Fruit fly (Drosophila melanogaster) whole organism, embryonic: Measurements from ENCODE around the gene GstT4.

ENCODE experiments used
- Awh ChIP-seq: fragments of 200-800 bp; sonication (Bioruptor generic); IDR thresholded peaks from 2 replicates; pipeline ENCODE4, ENCODE4 v1.3.6; 2022; ENCODE audit warnings: missing biosample characterization, missing genetic modification characterization
- B-H1 ChIP-seq: fragments of 200-800 bp; sonication (Bioruptor generic); IDR thresholded peaks from 3 replicates; pipeline ENCODE4 v1.3.6; 2022; ENCODE audit warnings: missing biosample characterization, missing genetic modification characterization
- B-H2 ChIP-seq: fragments of 200-800 bp; sonication (Bioruptor generic); optimal IDR thresholded peaks from 2 replicates; lab custom pipeline; 2018; ENCODE audit warnings: missing biosample characterization, mild to moderate bottlenecking, missing genetic modification characterization
- C15 ChIP-seq: fragments of 200-800 bp; sonication (Bioruptor generic); IDR thresholded peaks from 3 replicates; pipeline ENCODE4 v1.3.6; 2022; ENCODE audit warnings: missing biosample characterization, missing genetic modification characterization
- CG10274 ChIP-seq: fragments of 200-800 bp; sonication (Bioruptor generic); optimal IDR thresholded peaks from 3 replicates; lab custom pipeline; 2017; ENCODE audit warnings: missing biosample characterization, mild to moderate bottlenecking, missing genetic modification characterization
- CG11696 ChIP-seq: fragments of 200-800 bp; sonication (Bioruptor generic); IDR thresholded peaks from 2 replicates; pipeline ENCODE4 v1.3.6; 2022; ENCODE audit warnings: missing biosample characterization, missing genetic modification characterization
- CG12104 ChIP-seq: fragments of 200-800 bp; sonication (Bioruptor generic); optimal IDR thresholded peaks from 3 replicates; lab custom pipeline; 2016; ENCODE audit warnings: missing biosample characterization, missing genetic modification characterization
- CG12659 ChIP-seq: fragments of 200-800 bp; sonication (Bioruptor generic); optimal IDR thresholded peaks from 3 replicates; lab custom pipeline; 2017; ENCODE audit warnings: mild to moderate bottlenecking, missing biosample characterization, missing genetic modification reagents, missing genetic modification characterization
- CG13424 ChIP-seq: fragments of 200-800 bp; sonication (Bioruptor generic); optimal IDR thresholded peaks from 2 replicates; lab custom pipeline; 2019; ENCODE audit warnings: missing biosample characterization, mild to moderate bottlenecking, missing genetic modification characterization, moderate library complexity
- CG14441 ChIP-seq: fragments of 200-800 bp; sonication (Bioruptor generic); IDR thresholded peaks from 2 replicates; pipeline ENCODE4 v1.3.6; 2022; ENCODE audit warnings: missing biosample characterization, missing genetic modification characterization
- CG14667 ChIP-seq: fragments of 200-800 bp; sonication (Bioruptor generic); IDR thresholded peaks from 2 replicates; pipeline ENCODE4 v1.3.6; 2022; ENCODE audit warnings: missing biosample characterization, missing genetic modification characterization
- CG15514 ChIP-seq: fragments of 200-800 bp; sonication (Bioruptor generic); optimal IDR thresholded peaks from 3 replicates; lab custom pipeline; 2017; ENCODE audit warnings: missing biosample characterization, missing genetic modification characterization, mild to moderate bottlenecking, moderate library complexity, missing genetic modification reagents
- CG17802 ChIP-seq: fragments of 200-800 bp; sonication (Bioruptor generic); optimal IDR thresholded peaks from 2 replicates; lab custom pipeline; 2018; ENCODE audit warnings: missing biosample characterization, mild to moderate bottlenecking, missing genetic modification characterization, moderate library complexity
- CG1792 ChIP-seq: fragments of 200-800 bp; sonication (Bioruptor generic); optimal IDR thresholded peaks from 2 replicates; lab custom pipeline; 2016; ENCODE audit warnings: missing biosample characterization, missing genetic modification characterization
- CG18262 ChIP-seq: fragments of 200-800 bp; optimal IDR thresholded peaks from 3 replicates; lab custom pipeline; 2019; ENCODE audit warnings: missing biosample characterization, mild to moderate bottlenecking, missing genetic modification characterization, moderate library complexity
- CG1832 ChIP-seq: fragments of 200-800 bp; sonication (Bioruptor generic); optimal IDR thresholded peaks from 2 replicates; lab custom pipeline; 2017; ENCODE audit warnings: missing biosample characterization, mild to moderate bottlenecking, missing genetic modification characterization, inconsistent platforms
- CG33213 ChIP-seq: fragments of 200-800 bp; sonication (Bioruptor generic); optimal IDR thresholded peaks from 3 replicates; lab custom pipeline; 2016; ENCODE audit warnings: missing biosample characterization, missing genetic modification characterization
- CG6765 ChIP-seq: fragments of 200-800 bp; sonication (Bioruptor generic); optimal IDR thresholded peaks from 3 replicates; lab custom pipeline; 2017; ENCODE audit warnings: missing biosample characterization, mild to moderate bottlenecking, missing genetic modification characterization
- CG8478 ChIP-seq: fragments of >200 bp; optimal IDR thresholded peaks from 2 replicates; lab custom pipeline; 2018
- CG8924 ChIP-seq: fragments of 200-800 bp; optimal IDR thresholded peaks from 3 replicates; lab custom pipeline; 2019; ENCODE audit warnings: missing biosample characterization, mild to moderate bottlenecking, missing genetic modification characterization, moderate library complexity
- CG9215 ChIP-seq: fragments of 200-800 bp; sonication (Bioruptor generic); IDR thresholded peaks from 2 replicates; pipeline ENCODE4 v1.3.6; 2022; ENCODE audit warnings: missing biosample characterization, missing genetic modification characterization
- Chrac-16 ChIP-seq: fragments of 200-800 bp; sonication (Bioruptor generic); optimal IDR thresholded peaks from 3 replicates; lab custom pipeline; 2016; ENCODE audit warnings: missing biosample characterization, missing genetic modification characterization
- D ChIP-seq, 2 experiments: fragments of 200-800 bp in 1 of 2; fragments of >200 bp in 1 of 2; sonication (Bioruptor generic) in 1 of 2; optimal IDR thresholded peaks; 2 replicates in 1 of 2; 3 replicates in 1 of 2; lab custom pipeline; 2017; ENCODE audit warnings: mild to moderate bottlenecking in 1 of 2, missing biosample characterization in 1 of 2, missing genetic modification characterization in 1 of 2, missing genetic modification reagents in 1 of 2
- D19A ChIP-seq: fragments of 200-800 bp; optimal IDR thresholded peaks from 3 replicates; lab custom pipeline; 2019; ENCODE audit warnings: missing biosample characterization, mild to moderate bottlenecking, missing genetic modification characterization, moderate library complexity
- Dref ChIP-seq: fragments of 200-800 bp; sonication (Bioruptor generic); IDR thresholded peaks from 2 replicates; pipeline ENCODE4 v1.3.6; 2022; ENCODE audit warnings: missing biosample characterization, missing genetic modification characterization
- Drgx ChIP-seq: fragments of 200-800 bp; sonication (Bioruptor generic); IDR thresholded peaks from 2 replicates; pipeline ENCODE4 v1.3.6; 2022; ENCODE audit warnings: missing biosample characterization, missing genetic modification characterization
- Jarid2 ChIP-seq: fragments of 200-800 bp; sonication (Bioruptor generic); optimal IDR thresholded peaks from 3 replicates; lab custom pipeline; 2017; ENCODE audit warnings: mild to moderate bottlenecking, missing biosample characterization, missing genetic modification reagents, missing genetic modification characterization
- Stat92E ChIP-seq, 3 experiments: fragments of >200 bp in 2 of 3; fragments of 200-800 bp in 1 of 3; sonication (Bioruptor generic) in 1 of 3; optimal IDR thresholded peaks; 2 replicates each; lab custom pipeline; 2017 to 2019; ENCODE audit warnings: missing biosample characterization in 3 of 3, missing genetic modification characterization in 3 of 3, mild to moderate bottlenecking in 1 of 3, moderate library complexity in 1 of 3
- aop ChIP-seq: fragments of 200-800 bp; sonication (Bioruptor generic); IDR thresholded peaks from 2 replicates; pipeline ENCODE4 v1.3.6; 2022; ENCODE audit warnings: missing biosample characterization, missing genetic modification characterization
- ap ChIP-seq: fragments of 200-800 bp; sonication (Bioruptor generic); IDR thresholded peaks from 2 replicates; pipeline ENCODE4 v1.3.6; 2022; ENCODE audit warnings: missing biosample characterization, missing genetic modification characterization
- ase ChIP-seq: fragments of 200-800 bp; sonication (Bioruptor generic); IDR thresholded peaks from 3 replicates; pipeline ENCODE4 v1.3.6; 2022; ENCODE audit warnings: missing biosample characterization, missing genetic modification characterization
- bab2 ChIP-seq: fragments of 200-800 bp; sonication (Bioruptor generic); optimal IDR thresholded peaks from 2 replicates; lab custom pipeline; 2016; ENCODE audit warnings: missing biosample characterization, missing genetic modification characterization
- btn ChIP-seq: fragments of 200-800 bp; sonication (Bioruptor generic); optimal IDR thresholded peaks from 2 replicates; lab custom pipeline; 2016; ENCODE audit warnings: missing biosample characterization, missing genetic modification characterization
- dati ChIP-seq: fragments of 200-800 bp; sonication (Bioruptor generic); IDR thresholded peaks from 2 replicates; pipeline ENCODE4 v1.3.6; 2022; ENCODE audit warnings: missing biosample characterization, missing genetic modification characterization
- en ChIP-seq: fragments of 200-800 bp; sonication (Bioruptor generic); optimal IDR thresholded peaks from 2 replicates; lab custom pipeline; 2016; ENCODE audit warnings: missing biosample characterization, missing genetic modification characterization
- ewg ChIP-seq: fragments of 200-800 bp; sonication (Bioruptor generic); optimal IDR thresholded peaks from 3 replicates; lab custom pipeline; 2017; ENCODE audit warnings: mild to moderate bottlenecking, missing biosample characterization, missing genetic modification reagents, missing genetic modification characterization
- fru ChIP-seq: fragments of >200 bp; optimal IDR thresholded peaks from 2 replicates; lab custom pipeline; 2017
- gce ChIP-seq: fragments of 200-800 bp; sonication (Bioruptor generic); IDR thresholded peaks from 3 replicates; pipeline ENCODE4 v1.3.6; 2022; ENCODE audit warnings: missing biosample characterization, missing genetic modification characterization
- hbn ChIP-seq: fragments of 200-800 bp; sonication (Bioruptor generic); IDR thresholded peaks from 2 replicates; pipeline ENCODE4 v1.3.6; 2022; ENCODE audit warnings: missing biosample characterization, missing genetic modification characterization; ENCODE audit not compliant: partially characterized antibody
- kah ChIP-seq: fragments of 200-800 bp; sonication (Bioruptor generic); optimal IDR thresholded peaks from 2 replicates; lab custom pipeline; 2018; ENCODE audit warnings: missing biosample characterization, mild to moderate bottlenecking, missing genetic modification characterization
- kay ChIP-seq: fragments of 200-800 bp; sonication (Bioruptor generic); optimal IDR thresholded peaks from 2 replicates; lab custom pipeline; 2016; ENCODE audit warnings: missing biosample characterization, missing genetic modification characterization
- maf-S ChIP-seq: fragments of 200-800 bp; sonication (Bioruptor generic); optimal IDR thresholded peaks from 2 replicates; lab custom pipeline; 2016; ENCODE audit warnings: missing biosample characterization, missing genetic modification characterization
- prd ChIP-seq, 3 experiments: fragments of >200 bp in 2 of 3; fragments of 200-800 bp in 1 of 3; sonication (Bioruptor generic) in 1 of 3; optimal IDR thresholded peaks in 2 of 3; IDR thresholded peaks in 1 of 3; 2 replicates in 2 of 3; 3 replicates in 1 of 3; pipeline versions ENCODE4 v1.3.6 to Lab custom; 2017 to 2022; ENCODE audit warnings: missing biosample characterization in 1 of 3, missing genetic modification characterization in 1 of 3
- rib ChIP-seq: fragments of 200-800 bp; sonication (Bioruptor generic); IDR thresholded peaks from 2 replicates; pipeline ENCODE4 v1.3.6; 2022; ENCODE audit warnings: missing biosample characterization, missing genetic modification characterization
- row ChIP-seq: fragments of 200-800 bp; sonication (Bioruptor generic); IDR thresholded peaks from 3 replicates; pipeline ENCODE4 v1.3.6; 2022; ENCODE audit warnings: missing biosample characterization, missing genetic modification characterization
- sim ChIP-seq: fragments of 200-800 bp; sonication (Bioruptor generic); IDR thresholded peaks from 2 replicates; pipeline ENCODE4 v1.3.6; 2022; ENCODE audit warnings: missing biosample characterization, missing genetic modification characterization
- sisA ChIP-seq: fragments of 200-800 bp; sonication (Bioruptor generic); IDR thresholded peaks from 2 replicates; pipeline ENCODE4 v1.3.6; 2022; ENCODE audit warnings: missing biosample characterization, missing genetic modification characterization
- sob ChIP-seq: fragments of 200-800 bp; sonication (Bioruptor generic); IDR thresholded peaks from 2 replicates; pipeline ENCODE4 v1.3.6; 2022; ENCODE audit warnings: missing biosample characterization, missing genetic modification characterization

GstT4 gene

dm6 chrX:13373239-13374153 lies 31.1 kb upstream of the GstT4 start (continued):
- TF ChIP-seq kah (GFP tag; lab: Kevin White, UChicago) (peak; percentile 58), bab2 (GFP tag; lab: Kevin White, UChicago) (peak; percentile 36), CG6765 (GFP tag; lab: Kevin White, UChicago) (peak; percentile 69), Jarid2 (peak; percentile 58), sisA (GFP tag; lab: Robert Waterston, UW) (peak; percentile 84), CG12104 (GFP tag; lab: Kevin White, UChicago) (peak; percentile 54), C15 (no peak), ap (GFP tag; lab: Robert Waterston, UW) (peak; percentile 64), Dref (GFP tag; lab: Robert Waterston, UW) (no peak), B-H1 (GFP tag; lab: Robert Waterston, UW) (peak; percentile 75; the same call in 2 of the 3 replicates), ewg (GFP tag; lab: Kevin White, UChicago) (peak; percentile 69), sim (GFP tag; lab: Robert Waterston, UW) (peak; percentile 59; the same call in 1 of the 2 replicates), prd (optimal IDR thresholded peaks at IDR 0.05; lab: Kevin White, UChicago) (no peak), prd (GFP tag; IDR thresholded peaks at IDR 0.05; lab: Robert Waterston, UW) (peak; percentile 82), CG1792 (GFP tag; lab: Kevin White, UChicago) (peak; percentile 7), CG1832 (GFP tag; lab: Kevin White, UChicago) (no peak), Awh (GFP tag; lab: Robert Waterston, UW) (peak; percentile 80), sob (GFP tag; lab: Robert Waterston, UW) (peak; percentile 90), en (GFP tag; lab: Kevin White, UChicago) (no peak), ase (GFP tag; lab: Robert Waterston, UW) (peak; percentile 65; the same call in 1 of the 3 replicates), gce (GFP tag; lab: Robert Waterston, UW) (peak; percentile 73; the same call in 1 of the 3 replicates), CG14441 (GFP tag; lab: Robert Waterston, UW) (peak; percentile 86), row (peak; percentile 93), CG9215 (GFP tag; lab: Robert Waterston, UW) (peak; percentile 72), CG17802 (tag; lab: Kevin White, UChicago) (peak; percentile 51), CG13424 (tag; lab: Kevin White, UChicago) (peak; percentile 89), Drgx (GFP tag; lab: Robert Waterston, UW) (peak; percentile 82), CG18262 (peak; percentile 89), dati (0 out of 2 replicates have a peak, but pooled peaks have one; percentile 2), D19A (tag; lab: Kevin White, UChicago) (peak; percentile 80), Stat92E (GFP tag; optimal IDR thresholded peaks at IDR 0.05; lab: Kevin White, UChicago) (peak in 1 of 3 experiments; percentile 33), aop (GFP tag; lab: Robert Waterston, UW) (no peak), CG8924 (peak; percentile 92), hbn (GFP tag; lab: Robert Waterston, UW) (no peak), kay (GFP tag; lab: Kevin White, UChicago) (no peak), maf-S (GFP tag; lab: Kevin White, UChicago) (peak; percentile 38), Chrac-16 (GFP tag; lab: Kevin White, UChicago) (peak; percentile 78), CG15514 (GFP tag; lab: Kevin White, UChicago) (peak; percentile 59), rib (0 out of 2 replicates have a peak, but pooled peaks have one; percentile 35), fru (lab: Kevin White, UChicago) (no peak), btn (GFP tag; lab: Kevin White, UChicago) (no peak), CG14667 (GFP tag; lab: Robert Waterston, UW) (peak; percentile 71), CG33213 (no peak), D (optimal IDR thresholded peaks at IDR 0.05; lab: Kevin White, UChicago) (no peak), D (GFP tag; optimal IDR thresholded peaks at IDR 0.05; lab: Kevin White, UChicago) (peak; percentile 83), CG11696 (GFP tag; lab: Robert Waterston, UW) (peak; percentile 79), B-H2 (GFP tag; lab: Kevin White, UChicago) (peak; percentile 42), CG10274 (GFP tag; lab: Kevin White, UChicago) (peak; percentile 34), CG12659 (GFP tag; lab: Kevin White, UChicago) (peak; percentile 82), CG8478 (lab: Kevin White, UChicago) (no peak)
